Worm (Caenorhabditis elegans): ENCODE results near the gene hpo-31.

Gene hpo-31

ce11 chrV:13789362-13789761 is 33.5 kb upstream of the hpo-31 start (continued):
- TF ChIP-seq C38D4.7 (GFP tag; optimal IDR thresholded peaks at IDR 0.05) = no peak
- peak; percentile 81 for TF ChIP-seq dve-1 (tag; optimal IDR thresholded peaks at IDR 0.05)
- TF ChIP-seq pha-4 (tag; optimal IDR thresholded peaks at IDR 0.05) = no peak
- no peak for TF ChIP-seq ceh-22 (tag; optimal IDR thresholded peaks at IDR 0.05)
- TF ChIP-seq sox-4 (tag; optimal IDR thresholded peaks at IDR 0.05) = no peak
- TF ChIP-seq fkh-10 (GFP tag; optimal IDR thresholded peaks at IDR 0.05) = no peak
- TF ChIP-seq hlh-8 (tag; optimal IDR thresholded peaks at IDR 0.05) = peak; percentile 47
- peak; percentile 73 for TF ChIP-seq ets-4 (tag; optimal IDR thresholded peaks at IDR 0.05)
- peak; percentile 38 for TF ChIP-seq pha-2 (tag; optimal IDR thresholded peaks at IDR 0.05)
- no peak for TF ChIP-seq ceh-45 (GFP tag; IDR thresholded peaks at IDR 0.05)
- no peak for TF ChIP-seq pqm-1 (tag; optimal IDR thresholded peaks at IDR 0.05)
- no peak for TF ChIP-seq mec-3 (tag; optimal IDR thresholded peaks at IDR 0.05; ENCODE audit: borderline replicate concordance)
- TF ChIP-seq ceh-30 (tag; optimal IDR thresholded peaks at IDR 0.05) = peak; percentile 90
- TF ChIP-seq unc-3 (GFP tag; conservative IDR thresholded peaks at IDR 0.05) = 0 out of 2 replicates have a peak, but pooled peaks have one; percentile 34
- TF ChIP-seq unc-3 (tag; optimal IDR thresholded peaks at IDR 0.05) = no peak
- TF ChIP-seq ztf-16 (tag; optimal IDR thresholded peaks at IDR 0.05) = peak; percentile 13
- peak; percentile 27 for TF ChIP-seq Y22D7AL.16 (tag; optimal IDR thresholded peaks at IDR 0.05)
- no peak for TF ChIP-seq che-1 (tag; optimal IDR thresholded peaks at IDR 0.05)
- TF ChIP-seq fax-1 (tag; optimal IDR thresholded peaks at IDR 0.05) = peak; percentile 42
- TF ChIP-seq nhr-232 (tag; optimal IDR thresholded peaks at IDR 0.05) = no peak
- TF ChIP-seq T23F11.4 (GFP tag; optimal IDR thresholded peaks at IDR 0.05) = peak; percentile 14
- no peak for TF ChIP-seq nhr-11 (tag; optimal IDR thresholded peaks at IDR 0.05)
- peak; percentile 58 for TF ChIP-seq F13H6.1 (tag; optimal IDR thresholded peaks at IDR 0.05)

DNA sequence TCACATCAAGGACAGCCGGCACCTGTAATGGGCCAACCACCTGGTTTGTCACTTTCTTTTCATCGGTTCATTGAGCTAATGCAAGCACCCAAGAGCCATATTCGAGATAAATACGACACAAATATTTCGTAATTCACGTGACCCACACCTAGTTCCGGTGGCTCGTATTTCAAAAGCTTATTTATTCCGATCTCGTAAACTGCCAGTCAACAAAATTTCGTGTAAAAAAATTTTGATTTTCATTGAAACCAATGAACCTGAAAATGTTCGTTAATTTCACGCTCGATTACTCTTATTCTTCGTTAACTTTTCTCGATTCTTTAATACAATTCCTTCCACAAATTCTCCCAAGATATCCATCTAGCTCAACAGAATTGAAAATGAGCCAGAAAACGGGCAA is 32.7 kb upstream of the hpo-31 start:
- TF ChIP-seq dve-1 (tag; optimal IDR thresholded peaks at IDR 0.05) (no peak), madf-2 (tag; optimal IDR thresholded peaks at IDR 0.05) (no peak), mec-3 (tag; optimal IDR thresholded peaks at IDR 0.05; ENCODE audit: borderline replicate concordance) (no peak), lin-11 (tag; optimal IDR thresholded peaks at IDR 0.05) (no peak), Y22D7AL.16 (tag; optimal IDR thresholded peaks at IDR 0.05) (no peak), pha-4 (tag; optimal IDR thresholded peaks at IDR 0.05) (no peak), pat-9 (tag; optimal IDR thresholded peaks at IDR 0.05) (no peak), pax-1 (tag; optimal IDR thresholded peaks at IDR 0.05) (no peak), npax-4 (tag; optimal IDR thresholded peaks at IDR 0.05) (no peak), ceh-19 (GFP tag; optimal IDR thresholded peaks at IDR 0.05) (no peak), syd-9 (tag; optimal IDR thresholded peaks at IDR 0.05) (no peak), ets-4 (tag; optimal IDR thresholded peaks at IDR 0.05) (no peak), hlh-15 (tag; optimal IDR thresholded peaks at IDR 0.05) (no peak), ceh-9 (tag; optimal IDR thresholded peaks at IDR 0.05) (no peak), C08G9.2 (tag; optimal IDR thresholded peaks at IDR 0.05) (no peak), K09A11.1 (tag; optimal IDR thresholded peaks at IDR 0.05; ENCODE audit: insufficient read depth) (no peak)

DNA sequence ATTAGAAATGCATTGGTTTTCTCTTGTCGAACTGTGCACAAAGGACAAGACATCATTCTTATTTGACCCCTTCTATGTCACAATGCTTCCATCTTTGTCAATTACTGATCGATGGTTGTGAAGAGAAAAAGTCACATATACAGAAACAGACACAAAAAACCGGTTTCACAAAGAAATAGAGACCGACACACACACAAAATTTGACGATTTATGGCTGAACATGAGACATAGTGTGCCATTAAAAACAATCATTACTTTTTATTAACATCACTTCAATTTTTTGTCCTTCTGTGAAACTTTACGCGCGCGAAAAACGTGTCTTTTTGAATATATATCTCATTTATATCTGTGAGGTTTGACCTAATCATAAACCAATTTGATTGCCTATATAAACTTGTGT is 32.3 kb upstream of the hpo-31 start:
- TF ChIP-seq dmd-4 (tag; optimal IDR thresholded peaks at IDR 0.05; ENCODE audit: borderline replicate concordance) = no peak
- TF ChIP-seq K09A11.1 (tag; optimal IDR thresholded peaks at IDR 0.05; ENCODE audit: insufficient read depth) = no peak
- TF ChIP-seq ceh-6 (GFP tag; optimal IDR thresholded peaks at IDR 0.05) = no peak
- TF ChIP-seq lim-6 (tag; optimal IDR thresholded peaks at IDR 0.05) = no peak
- TF ChIP-seq ceh-48 (tag; optimal IDR thresholded peaks at IDR 0.05) = no peak
- no peak for TF ChIP-seq tbx-2 (tag; optimal IDR thresholded peaks at IDR 0.05)
- TF ChIP-seq unc-3 (GFP tag; conservative IDR thresholded peaks at IDR 0.05) = no peak
- no peak for TF ChIP-seq unc-3 (tag; optimal IDR thresholded peaks at IDR 0.05)
- TF ChIP-seq lin-11 (tag; optimal IDR thresholded peaks at IDR 0.05) = no peak
- no peak for TF ChIP-seq nhr-232 (tag; optimal IDR thresholded peaks at IDR 0.05)
- no peak for TF ChIP-seq pax-1 (tag; optimal IDR thresholded peaks at IDR 0.05)
- TF ChIP-seq nfya-1 (tag; optimal IDR thresholded peaks at IDR 0.05) = no peak
- no peak for TF ChIP-seq ceh-30 (tag; optimal IDR thresholded peaks at IDR 0.05)
- TF ChIP-seq hlh-30 (tag; optimal IDR thresholded peaks at IDR 0.05; ENCODE audit: insufficient read depth) = no peak
- no peak for TF ChIP-seq C08G9.2 (tag; optimal IDR thresholded peaks at IDR 0.05)
- TF ChIP-seq npax-4 (tag; optimal IDR thresholded peaks at IDR 0.05) = no peak
- no peak for TF ChIP-seq che-1 (tag; optimal IDR thresholded peaks at IDR 0.05)
- TF ChIP-seq eyg-1 (tag; optimal IDR thresholded peaks at IDR 0.05) = no peak
- no peak for TF ChIP-seq nhr-11 (tag; optimal IDR thresholded peaks at IDR 0.05)
- no peak for TF ChIP-seq fkh-10 (GFP tag; optimal IDR thresholded peaks at IDR 0.05)
